Worm (Caenorhabditis elegans) whole organism, late embryonic: ENCODE data around the gene nhr-34.

Experiments
- C08G9.2 ChIP-seq: sonication (generic microtip); optimal IDR thresholded peaks from 2 replicates; lab custom pipeline; 2016; ENCODE audit warnings: mild to moderate bottlenecking, missing genetic modification characterization, moderate library complexity, missing compliant biosample characterization
- C38D4.7 ChIP-seq: fragments of 200-800 bp; sonication (Bioruptor generic); optimal IDR thresholded peaks from 2 replicates; lab custom pipeline; 2018; ENCODE audit warnings: mild to moderate bottlenecking, missing genetic modification characterization, moderate library complexity, missing compliant biosample characterization
- F13H6.1 ChIP-seq: sonication (generic microtip); optimal IDR thresholded peaks from 2 replicates; lab custom pipeline; 2016; ENCODE audit warnings: missing genetic modification characterization, missing compliant biosample characterization
- K02D7.2 ChIP-seq: sonication (generic microtip); optimal IDR thresholded peaks from 2 replicates; lab custom pipeline; 2017; ENCODE audit warnings: mild to moderate bottlenecking, missing genetic modification characterization, missing compliant biosample characterization
- ahr-1 ChIP-seq: sonication (generic microtip); optimal IDR thresholded peaks from 2 replicates; lab custom pipeline; 2016; ENCODE audit warnings: missing genetic modification characterization, missing compliant biosample characterization
- ama-1 ChIP-seq: fragments of 150-350 bp; optimal IDR thresholded peaks from 2 replicates; lab custom pipeline; 2014
- ceh-14 ChIP-seq: sonication (generic microtip); optimal IDR thresholded peaks from 2 replicates; lab custom pipeline; 2016; ENCODE audit warnings: missing genotype, missing genetic modification characterization, missing compliant biosample characterization
- che-1 ChIP-seq: sonication (generic microtip); optimal IDR thresholded peaks from 2 replicates; lab custom pipeline; 2016; ENCODE audit warnings: mild to moderate bottlenecking, missing genetic modification characterization, missing compliant biosample characterization
- elt-2 ChIP-seq: sonication (generic microtip); optimal IDR thresholded peaks from 2 replicates; lab custom pipeline; 2016; ENCODE audit warnings: missing genetic modification reagents, missing genetic modification characterization, missing compliant biosample characterization
- elt-4 ChIP-seq: sonication (generic microtip); optimal IDR thresholded peaks from 2 replicates; lab custom pipeline; 2016; ENCODE audit warnings: missing genetic modification characterization, missing compliant biosample characterization
- ets-4 ChIP-seq: sonication (generic microtip); optimal IDR thresholded peaks from 2 replicates; lab custom pipeline; 2016; ENCODE audit warnings: missing genetic modification characterization, missing compliant biosample characterization
- fkh-6 ChIP-seq: sonication (generic microtip); optimal IDR thresholded peaks from 2 replicates; lab custom pipeline; 2016; ENCODE audit warnings: missing genetic modification characterization, missing compliant biosample characterization
- gmeb-2 ChIP-seq: sonication (generic microtip); optimal IDR thresholded peaks from 2 replicates; lab custom pipeline; 2016; ENCODE audit warnings: missing genetic modification characterization, inconsistent platforms, missing compliant biosample characterization
- hlh-15 ChIP-seq: sonication (generic microtip); optimal IDR thresholded peaks from 2 replicates; lab custom pipeline; 2016; ENCODE audit warnings: missing genetic modification characterization, missing compliant biosample characterization
- hlh-30 ChIP-seq: sonication (generic microtip); optimal IDR thresholded peaks from 2 replicates; lab custom pipeline; 2017; ENCODE audit warnings: antibody characterized with exemption, missing genetic modification characterization, missing compliant biosample characterization; ENCODE audit not compliant: insufficient read depth
- hlh-6 ChIP-seq: sonication (generic microtip); optimal IDR thresholded peaks from 2 replicates; lab custom pipeline; 2016; ENCODE audit warnings: missing genotype, missing genetic modification characterization, missing compliant biosample characterization
- hlh-8 ChIP-seq: sonication (generic microtip); optimal IDR thresholded peaks from 2 replicates; lab custom pipeline; 2016; ENCODE audit warnings: missing genotype, missing genetic modification characterization, missing compliant biosample characterization
- madf-2 ChIP-seq: sonication (generic microtip); optimal IDR thresholded peaks from 2 replicates; lab custom pipeline; 2017; ENCODE audit warnings: missing genetic modification characterization, missing compliant biosample characterization
- mec-3 ChIP-seq: sonication (generic microtip); optimal IDR thresholded peaks from 2 replicates; lab custom pipeline; 2016; ENCODE audit warnings: borderline replicate concordance, missing genetic modification characterization, missing compliant biosample characterization
- nfya-1 ChIP-seq: sonication (generic microtip); optimal IDR thresholded peaks from 2 replicates; lab custom pipeline; 2017; ENCODE audit warnings: missing genetic modification characterization, mild to moderate bottlenecking, missing compliant biosample characterization, antibody characterized with exemption, moderate library complexity
- npax-4 ChIP-seq: sonication (generic microtip); optimal IDR thresholded peaks from 2 replicates; lab custom pipeline; 2016; ENCODE audit warnings: missing genetic modification characterization, missing compliant biosample characterization
- odd-2 ChIP-seq: sonication (generic microtip); optimal IDR thresholded peaks from 2 replicates; lab custom pipeline; 2017; ENCODE audit warnings: antibody characterized with exemption, mild to moderate bottlenecking, missing genetic modification characterization, missing compliant biosample characterization
- pag-3 ChIP-seq: sonication (generic microtip); optimal IDR thresholded peaks from 2 replicates; lab custom pipeline; 2016; ENCODE audit warnings: missing compliant biosample characterization, missing genetic modification characterization, borderline replicate concordance
- pat-9 ChIP-seq: fragments of 200-800 bp; sonication (Bioruptor generic); optimal IDR thresholded peaks from 2 replicates; lab custom pipeline; 2018; ENCODE audit warnings: mild to moderate bottlenecking, missing genetic modification characterization, moderate library complexity, missing compliant biosample characterization
- pax-1 ChIP-seq: fragments of 150-350 bp; optimal IDR thresholded peaks from 2 replicates; lab custom pipeline; 2014; ENCODE audit warnings: missing biosample characterization, missing genetic modification characterization
- pqm-1 ChIP-seq: sonication (generic microtip); optimal IDR thresholded peaks from 2 replicates; lab custom pipeline; 2016; ENCODE audit warnings: missing genetic modification characterization, missing compliant biosample characterization
- rnt-1 ChIP-seq: sonication (generic microtip); optimal IDR thresholded peaks from 2 replicates; lab custom pipeline; 2016; ENCODE audit warnings: missing genetic modification characterization, missing compliant biosample characterization
- sox-2 ChIP-seq: fragments of 200-800 bp; sonication (Bioruptor generic); IDR thresholded peaks from 2 replicates; pipeline ENCODE4 v1.3.6; 2022; ENCODE audit warnings: missing genetic modification reagents, missing genetic modification characterization, missing compliant biosample characterization
- sox-4 ChIP-seq: sonication (generic microtip); optimal IDR thresholded peaks from 2 replicates; lab custom pipeline; 2017; ENCODE audit warnings: mild to moderate bottlenecking, missing genetic modification characterization, inconsistent platforms, missing compliant biosample characterization
- tbx-2 ChIP-seq: sonication (generic microtip); optimal IDR thresholded peaks from 2 replicates; lab custom pipeline; 2016; ENCODE audit warnings: missing genetic modification characterization, missing compliant biosample characterization
- ttx-3 ChIP-seq: sonication (generic microtip); optimal IDR thresholded peaks from 2 replicates; lab custom pipeline; 2016; ENCODE audit warnings: missing genetic modification reagents, missing genetic modification characterization, missing compliant biosample characterization
- unc-3 ChIP-seq, 2 experiments: fragments of 200-800 bp in 1 of 2; sonication (Bioruptor generic) in 1 of 2; sonication (generic microtip) in 1 of 2; conservative IDR thresholded peaks in 1 of 2; optimal IDR thresholded peaks in 1 of 2; 2 replicates each; pipeline versions ENCODE4 v1.3.6 to Lab custom; 2016 to 2022; ENCODE audit warnings: missing compliant biosample characterization in 2 of 2, missing genetic modification characterization in 2 of 2, missing genetic modification reagents in 1 of 2
- unc-42 ChIP-seq: sonication (generic microtip); optimal IDR thresholded peaks from 2 replicates; lab custom pipeline; 2016; ENCODE audit warnings: missing genotype, missing genetic modification characterization, missing compliant biosample characterization
- unc-55 ChIP-seq: sonication (generic microtip); optimal IDR thresholded peaks from 2 replicates; lab custom pipeline; 2017; ENCODE audit warnings: missing biosample characterization, missing genetic modification reagents, missing genetic modification characterization
- unc-86 ChIP-seq: sonication (generic microtip); optimal IDR thresholded peaks from 2 replicates; lab custom pipeline; 2016; ENCODE audit warnings: missing genetic modification characterization, missing compliant biosample characterization
- ztf-16 ChIP-seq: sonication (generic microtip); optimal IDR thresholded peaks from 2 replicates; lab custom pipeline; 2017; ENCODE audit warnings: missing genetic modification characterization, missing compliant biosample characterization

nhr-34 gene

ce11 chrIV:9647789-9648361, 27.6 kb downstream of the nhr-34 start, which contains the start of gene amph-1 (continued):
- no peak for TF ChIP-seq sox-2 (GFP tag; lab: Robert Waterston, UW)
- no peak for TF ChIP-seq F13H6.1 (tag; lab: Kevin White, UChicago)

- TF ChIP-seq hlh-6 (tag; lab: Kevin White, UChicago), result no peak
- no peak for TF ChIP-seq hlh-30 (tag; lab: Kevin White, UChicago)
- no peak for TF ChIP-seq hlh-8 (tag; lab: Kevin White, UChicago)
- TF ChIP-seq ets-4 (tag; lab: Kevin White, UChicago), result no peak
- no peak for TF ChIP-seq C38D4.7 (GFP tag; lab: Kevin White, UChicago)
- no peak for TF ChIP-seq F13H6.1 (tag; lab: Kevin White, UChicago)
- TF ChIP-seq ztf-16 (tag; lab: Kevin White, UChicago), result no peak
- TF ChIP-seq unc-86 (tag; lab: Kevin White, UChicago), result no peak
- no peak for TF ChIP-seq tbx-2
- no peak for TF ChIP-seq sox-2 (GFP tag; lab: Robert Waterston, UW)
- no peak for TF ChIP-seq mec-3 (tag; lab: Kevin White, UChicago)
- no peak for TF ChIP-seq nfya-1 (tag; lab: Kevin White, UChicago)
- TF ChIP-seq ahr-1 (tag; lab: Kevin White, UChicago), result no peak
- TF ChIP-seq fkh-6, result no peak
Observed at ce11 chrIV:9643188-9643587, 32.3 kb downstream of the nhr-34 start, which contains the start of gene degl-2. TSS of gene degl-2 (plus strand) at chrIV:9643488.

ce11 chrIV:9641925-9642324, 33.5 kb downstream of the nhr-34 start, which contains the start of gene del-2:
TSS of gene del-2 (minus strand) at chrIV:9642025.
- TF ChIP-seq ceh-14 (tag; lab: Kevin White, UChicago), result peak; percentile 15
- no peak for TF ChIP-seq ama-1 (lab: Kevin White, UChicago)

ce11 chrIV:9634848-9635247, 40.6 kb downstream of the nhr-34 start, which contains the start of gene mca-1:
TSS of gene mca-1 (minus strand) at chrIV:9634948.
- TF ChIP-seq unc-86 (tag; lab: Kevin White, UChicago) (no peak), madf-2 (tag; lab: Kevin White, UChicago) (no peak), unc-42 (tag; lab: Kevin White, UChicago) (no peak), sox-4 (no peak), pqm-1 (no peak), pag-3 (no peak), sox-2 (GFP tag; lab: Robert Waterston, UW) (no peak), unc-55 (no peak), odd-2 (tag; lab: Kevin White, UChicago) (no peak), elt-2 (tag; lab: Kevin White, UChicago) (no peak), ama-1 (lab: Kevin White, UChicago) (no peak), C08G9.2 (no peak), rnt-1 (tag; lab: Kevin White, UChicago) (no peak), mec-3 (tag; lab: Kevin White, UChicago) (no peak), ahr-1 (tag; lab: Kevin White, UChicago) (no peak), pax-1 (tag; lab: Kevin White, UChicago) (no peak), C38D4.7 (GFP tag; lab: Kevin White, UChicago) (no peak), npax-4 (no peak), K02D7.2 (tag; lab: Kevin White, UChicago) (no peak), gmeb-2 (tag; lab: Kevin White, UChicago) (no peak)

ce11 chrIV:9633889-9634288, 41.6 kb downstream of the nhr-34 start:
- no peak for TF ChIP-seq ttx-3 (tag; lab: Kevin White, UChicago)
- no peak for TF ChIP-seq fkh-6
- TF ChIP-seq unc-55, result no peak
- no peak for TF ChIP-seq sox-4
- TF ChIP-seq unc-86 (tag; lab: Kevin White, UChicago), result no peak
- no peak for TF ChIP-seq elt-4
- no peak for TF ChIP-seq che-1 (tag; lab: Kevin White, UChicago)
- TF ChIP-seq unc-3 (GFP tag; conservative IDR thresholded peaks at IDR 0.05; lab: Robert Waterston, UW), result no peak
- no peak for TF ChIP-seq unc-3 (tag; optimal IDR thresholded peaks at IDR 0.05; lab: Kevin White, UChicago)
- no peak for TF ChIP-seq pat-9
- TF ChIP-seq hlh-15 (tag; lab: Kevin White, UChicago), result no peak
- TF ChIP-seq pqm-1, result no peak
